Fruit fly (Drosophila melanogaster): Measurements from ENCODE around the gene mRpL13.

mRpL13 gene

DNA sequence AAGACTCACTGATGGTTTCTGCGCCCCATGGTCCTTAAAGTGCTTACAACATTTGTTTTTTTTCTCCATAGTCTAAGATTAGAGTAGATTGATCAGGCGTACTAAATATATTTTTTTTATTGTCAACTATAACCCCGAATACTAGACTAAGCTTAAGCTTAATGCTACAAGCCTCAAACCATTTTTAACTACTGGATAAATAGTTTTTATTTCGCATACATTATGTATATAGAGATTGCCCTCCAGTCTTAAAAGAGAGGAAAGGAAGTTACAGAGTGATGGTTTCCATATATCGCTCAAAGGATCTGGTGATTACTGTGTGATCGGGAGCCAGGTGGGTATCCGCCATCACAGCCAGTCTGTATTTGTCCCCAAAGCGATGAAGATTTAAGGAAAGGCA, 17.8 kb downstream of the mRpL13 start, which contains the start of gene CG31752:
Gene CG31752, minus strand, starts transcription at position 101 of the 400 bp plus-strand sequence.
- TF ChIP-seq CTCF (optimal IDR thresholded peaks at IDR 0.05) (no peak), CG8478 (optimal IDR thresholded peaks at IDR 0.05) (no peak)

dm6 chr2L:18839143-18839872, 19.7 kb downstream of the mRpL13 start, which contains the start of gene CG10600:
TSS of gene CG10600 (minus strand) at chr2L:18839679.
- TF ChIP-seq CG8478 (optimal IDR thresholded peaks at IDR 0.05) (no peak), CTCF (optimal IDR thresholded peaks at IDR 0.05) (peak; percentile 99)

dm6 chr2L:18834525-18834924, 24.5 kb downstream of the mRpL13 start:
- TF ChIP-seq CG8478 (optimal IDR thresholded peaks at IDR 0.05) (no peak), CTCF (optimal IDR thresholded peaks at IDR 0.05) (no peak)

dm6 chr2L:18830587-18831528, 28.2 kb downstream of the mRpL13 start, which contains the start of the genes CG17597 and ScpX:
TSS of gene CG17597 (minus strand) at chr2L:18831153.
TSS of gene ScpX (plus strand) at chr2L:18831229.
- TF ChIP-seq CG8478 (optimal IDR thresholded peaks at IDR 0.05) (no peak), CTCF (optimal IDR thresholded peaks at IDR 0.05) (no peak)

DNA sequence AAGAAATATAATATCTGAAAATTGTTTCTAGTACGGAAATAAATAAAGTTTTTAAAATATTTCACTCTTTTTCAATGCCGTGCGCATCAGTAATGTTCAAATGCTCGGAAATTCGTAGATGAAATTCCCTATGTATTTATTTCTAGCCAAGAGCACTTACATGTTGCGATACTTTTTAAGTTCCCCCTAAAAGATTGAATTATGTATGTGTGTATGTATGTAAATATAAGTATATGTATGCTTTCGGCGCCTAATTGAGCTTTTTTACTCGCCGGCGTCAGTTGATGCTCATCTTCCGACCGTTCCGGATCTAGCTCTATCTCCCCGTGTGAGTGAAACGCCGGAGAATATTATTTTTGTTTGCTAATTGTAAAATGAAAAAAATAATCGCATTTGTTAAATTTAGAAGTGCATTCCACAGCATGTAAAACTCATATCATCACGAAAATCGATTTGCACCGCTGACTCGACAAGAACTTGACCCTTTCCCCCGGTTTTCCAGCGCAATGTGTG, 32.5 kb downstream of the mRpL13 start, which contains the start of gene Ugt36E1:
Gene Ugt36E1, plus strand, starts transcription at position 275 of the 513 bp plus-strand sequence.
- TF ChIP-seq CTCF (optimal IDR thresholded peaks at IDR 0.05), result no peak
- no peak for TF ChIP-seq CG8478 (optimal IDR thresholded peaks at IDR 0.05)

DNA sequence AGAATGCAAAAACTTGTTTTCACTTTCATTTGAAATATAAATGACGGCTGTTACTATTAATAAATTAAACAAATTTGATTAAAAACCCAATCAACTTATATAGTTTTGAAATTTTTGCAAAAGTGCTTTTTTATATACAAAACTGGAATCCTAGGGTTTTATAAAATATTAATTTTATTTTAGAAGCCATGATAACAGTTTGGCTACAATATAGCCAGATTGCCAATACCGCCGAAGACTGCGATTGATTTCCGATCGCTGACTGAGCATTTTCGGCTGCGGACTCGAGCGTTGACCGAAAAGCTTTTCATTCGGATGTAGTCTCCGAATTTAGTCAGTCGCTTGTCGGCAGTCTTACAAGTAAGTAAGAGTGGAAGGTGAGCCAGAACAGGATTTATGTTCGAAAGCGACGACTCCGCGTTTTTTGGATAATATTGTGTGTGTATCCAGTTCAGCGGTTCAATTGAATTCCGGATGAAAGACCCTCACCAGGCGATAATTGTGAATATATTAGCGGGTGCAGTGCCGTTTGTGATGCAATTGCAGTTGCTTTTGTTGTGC, 35.7 kb downstream of the mRpL13 start, which contains the start of gene Ugt36D1:
Gene Ugt36D1, plus strand, starts transcription at position 306 of the 561 bp plus-strand sequence.
- TF ChIP-seq CTCF (optimal IDR thresholded peaks at IDR 0.05), result no peak
- TF ChIP-seq CG8478 (optimal IDR thresholded peaks at IDR 0.05), result no peak

DNA sequence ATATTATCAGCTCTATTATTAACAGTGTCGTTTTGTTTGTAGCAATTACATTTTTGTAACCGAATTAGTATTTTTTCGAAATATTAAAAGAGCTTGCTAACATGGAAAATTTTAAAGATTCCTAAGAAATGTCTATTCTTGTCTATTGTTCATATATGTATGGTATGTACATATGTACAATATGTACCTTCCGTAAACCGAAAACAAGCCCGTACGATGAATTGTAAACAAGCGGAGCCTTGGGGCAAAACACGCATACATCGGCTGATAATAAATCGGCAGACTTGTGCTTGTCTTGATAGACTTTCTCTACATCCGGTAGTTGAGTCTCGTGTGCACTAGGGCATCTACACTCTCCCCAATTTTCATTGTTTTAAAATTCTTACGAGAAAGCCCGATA, 36.2 kb downstream of the mRpL13 start:
- no peak for TF ChIP-seq CTCF (optimal IDR thresholded peaks at IDR 0.05)
- TF ChIP-seq CG8478 (optimal IDR thresholded peaks at IDR 0.05), result no peak

- TF ChIP-seq CG8478 (optimal IDR thresholded peaks at IDR 0.05) (no peak), CTCF (optimal IDR thresholded peaks at IDR 0.05) (no peak)
Observed at dm6 chr2L:18819044-18819443, 40.0 kb downstream of the mRpL13 start, which contains the start of gene Ugt36F1. TSS of gene Ugt36F1 (plus strand) at chr2L:18819344.

DNA sequence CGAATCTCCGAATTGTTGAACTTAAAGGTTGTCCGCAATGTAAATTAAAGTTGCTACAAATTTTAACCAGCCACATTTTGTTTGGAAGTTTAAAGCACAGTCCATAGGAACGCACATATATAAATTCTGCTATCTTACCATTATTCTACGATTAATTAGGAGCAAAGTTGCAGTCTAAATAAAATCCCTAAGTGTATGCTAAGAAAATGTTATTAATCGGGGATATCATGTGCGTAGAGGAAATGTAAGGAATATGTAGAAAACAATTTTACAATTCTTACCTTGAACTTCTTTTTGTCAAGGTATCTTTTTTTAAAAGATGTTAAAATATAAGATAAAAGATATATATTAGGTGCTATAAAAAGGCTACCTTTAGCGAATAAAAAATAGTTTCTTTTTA, 40.7 kb downstream of the mRpL13 start:
- TF ChIP-seq CG8478 (optimal IDR thresholded peaks at IDR 0.05) (no peak), CTCF (optimal IDR thresholded peaks at IDR 0.05) (peak; percentile 1 to 13)

DNA sequence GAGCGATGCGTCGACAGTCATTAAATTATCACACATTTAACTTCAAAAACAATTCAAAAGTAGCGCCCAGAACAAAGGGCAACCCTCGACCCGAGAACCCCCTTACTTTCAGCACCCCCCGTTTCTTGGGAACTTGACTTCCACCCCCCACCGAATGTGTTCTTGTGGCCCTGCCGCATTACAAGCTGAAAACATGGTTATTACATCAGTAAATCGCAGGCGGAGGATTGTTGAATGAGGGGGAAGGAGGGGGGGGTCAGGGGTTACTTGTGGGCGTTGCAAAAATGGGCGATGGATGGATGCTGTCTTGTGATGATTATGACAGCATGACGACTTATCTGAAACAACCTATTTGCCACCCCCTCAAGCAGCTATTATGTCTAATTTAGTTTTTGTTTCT, 43.9 kb downstream of the mRpL13 start:
- TF ChIP-seq CG8478 (optimal IDR thresholded peaks at IDR 0.05), result no peak
- TF ChIP-seq CTCF (optimal IDR thresholded peaks at IDR 0.05), result no peak

dm6 chr2L:18812755-18813154, 46.3 kb downstream of the mRpL13 start:
- TF ChIP-seq CG8478 (optimal IDR thresholded peaks at IDR 0.05) (no peak), CTCF (optimal IDR thresholded peaks at IDR 0.05) (no peak)

dm6 chr2L:18812348-18812747, 46.7 kb downstream of the mRpL13 start, which contains the start of the genes CG17325 and CG42305:
TSS of gene CG17325 (plus strand) at chr2L:18812648.
TSS of gene CG42305 (plus strand) at chr2L:18812648.
- TF ChIP-seq CTCF (optimal IDR thresholded peaks at IDR 0.05) (no peak), CG8478 (optimal IDR thresholded peaks at IDR 0.05) (no peak)

dm6 chr2L:18810960-18811642, 47.9 kb downstream of the mRpL13 start, which contains the start of the genes CG10570 and CG42502:
TSS of gene CG10570 (minus strand) at chr2L:18811252.
TSS of gene CG42502 (minus strand) at chr2L:18811252.
- no peak for TF ChIP-seq CTCF (optimal IDR thresholded peaks at IDR 0.05)
- no peak for TF ChIP-seq CG8478 (optimal IDR thresholded peaks at IDR 0.05)

- no peak for TF ChIP-seq CTCF (optimal IDR thresholded peaks at IDR 0.05)
- no peak for TF ChIP-seq CG8478 (optimal IDR thresholded peaks at IDR 0.05)
Observed at dm6 chr2L:18809486-18809885, 49.6 kb downstream of the mRpL13 start.
